Worm (Caenorhabditis elegans): ENCODE results near the gene F28A12.10.

ce11 chrV:8606099-8606696 is 31.4 kb downstream of the F28A12.10 start, which contains the start of gene vps-60:
- peak; percentile 94 for TF ChIP-seq W03F9.2 (tag; optimal IDR thresholded peaks at IDR 0.05)
- TF ChIP-seq dao-5 (tag; optimal IDR thresholded peaks at IDR 0.05), result no peak

Data from whole organism, L4/young adult.